Worm (Caenorhabditis elegans): Measurements from ENCODE around the gene F31F6.3.

The F31F6.3 gene

DNA sequence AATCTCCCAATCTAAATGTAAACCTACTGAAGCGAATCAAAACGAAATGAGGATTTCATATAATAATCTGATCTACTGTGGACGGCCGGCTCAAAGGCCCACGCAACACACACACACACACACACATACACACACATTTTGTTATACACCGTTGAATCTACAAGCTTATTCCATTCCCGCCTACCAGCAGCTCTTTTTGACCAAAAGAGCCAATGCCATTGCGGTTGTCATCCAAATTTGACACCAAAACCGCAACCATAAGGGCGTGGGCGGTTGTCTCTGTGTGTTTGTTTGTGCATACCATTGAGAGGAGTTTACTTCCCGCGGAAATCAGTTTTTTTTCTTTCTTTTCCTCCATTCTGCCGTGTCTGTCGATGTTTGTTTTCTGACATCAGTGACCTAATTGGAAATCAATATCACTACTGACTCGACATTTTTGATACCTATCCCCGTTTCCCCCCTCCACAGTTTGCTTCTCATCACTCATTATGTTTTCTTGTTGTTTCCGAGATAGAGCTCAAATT, 29.8 kb downstream of the F31F6.3 start:
- TF ChIP-seq nhr-237 (tag; optimal IDR thresholded peaks at IDR 0.05) (no peak), drap-1 (GFP tag; optimal IDR thresholded peaks at IDR 0.05) (no peak), lin-13 (tag; optimal IDR thresholded peaks at IDR 0.05) (no peak), bed-3 (GFP tag; optimal IDR thresholded peaks at IDR 0.05) (no peak), sptf-1 (tag; optimal IDR thresholded peaks at IDR 0.05) (no peak), mab-5 (tag; optimal IDR thresholded peaks at IDR 0.05) (no peak), ceh-83 (GFP tag; optimal IDR thresholded peaks at IDR 0.05) (no peak), mls-2 (tag; optimal IDR thresholded peaks at IDR 0.05) (no peak), snpc-4 (tag; optimal IDR thresholded peaks at IDR 0.05) (no peak), mep-1 (tag; optimal IDR thresholded peaks at IDR 0.05) (no peak), lsy-2 (tag; optimal IDR thresholded peaks at IDR 0.05) (no peak), unc-39 (tag; optimal IDR thresholded peaks at IDR 0.05) (no peak), flh-1 (GFP tag; optimal IDR thresholded peaks at IDR 0.05) (no peak), elt-1 (tag; optimal IDR thresholded peaks at IDR 0.05; ENCODE audit: borderline replicate concordance, insufficient read depth) (no peak)

DNA sequence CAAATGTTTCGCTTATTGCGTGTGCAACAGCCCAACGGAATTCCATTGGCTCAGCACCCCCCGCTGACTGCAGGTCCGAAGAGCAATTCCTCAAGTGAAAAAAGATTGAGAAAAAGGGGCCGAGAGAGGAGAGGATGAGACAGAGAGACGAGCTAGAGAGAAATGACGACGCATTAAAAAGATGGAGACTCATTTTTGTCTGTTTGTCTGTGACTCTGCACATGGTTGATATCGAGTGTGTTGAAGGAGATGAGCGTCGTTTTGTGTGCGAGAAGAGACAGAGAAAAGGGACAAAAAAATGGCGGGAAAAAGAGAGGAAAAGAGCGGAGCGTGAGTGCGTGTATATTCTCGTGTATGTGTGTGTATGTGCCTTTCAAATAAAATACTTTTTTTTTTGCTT, 31.6 kb downstream of the F31F6.3 start:
- peak; percentile 91 for TF ChIP-seq unc-62 (GFP tag; optimal IDR thresholded peaks at IDR 0.05)
- TF ChIP-seq blmp-1 (tag; optimal IDR thresholded peaks at IDR 0.05), result no peak
- TF ChIP-seq mep-1 (tag; optimal IDR thresholded peaks at IDR 0.05), result peak; percentile 91
- TF ChIP-seq sptf-1 (tag; optimal IDR thresholded peaks at IDR 0.05), result no peak
- peak; percentile 88 for TF ChIP-seq ceh-39 (tag; optimal IDR thresholded peaks at IDR 0.05)
- peak; percentile 16 for TF ChIP-seq drap-1 (GFP tag; optimal IDR thresholded peaks at IDR 0.05)
- peak; percentile 66 for TF ChIP-seq mab-5 (tag; optimal IDR thresholded peaks at IDR 0.05)
- peak; percentile 59 for TF ChIP-seq lsy-2 (tag; optimal IDR thresholded peaks at IDR 0.05)
- peak; percentile 90 for TF ChIP-seq ces-1 (GFP tag; optimal IDR thresholded peaks at IDR 0.05)
- no peak for TF ChIP-seq zip-8 (tag; optimal IDR thresholded peaks at IDR 0.05)
- TF ChIP-seq flh-1 (GFP tag; optimal IDR thresholded peaks at IDR 0.05), result no peak
- no peak for TF ChIP-seq nhr-76 (tag; optimal IDR thresholded peaks at IDR 0.05)
- TF ChIP-seq cnd-1 (tag; optimal IDR thresholded peaks at IDR 0.05), result peak; percentile 30
- peak; percentile 61 for TF ChIP-seq hlh-1 (tag; optimal IDR thresholded peaks at IDR 0.05)
- TF ChIP-seq ham-2 (GFP tag; optimal IDR thresholded peaks at IDR 0.05), result no peak
- peak; percentile 86 for TF ChIP-seq pha-4 (tag; optimal IDR thresholded peaks at IDR 0.05)
- TF ChIP-seq unc-120 (tag; optimal IDR thresholded peaks at IDR 0.05; ENCODE audit: poor library complexity, severe bottlenecking), result peak; percentile 78
- peak; percentile 86 for TF ChIP-seq nhr-237 (tag; optimal IDR thresholded peaks at IDR 0.05)

DNA sequence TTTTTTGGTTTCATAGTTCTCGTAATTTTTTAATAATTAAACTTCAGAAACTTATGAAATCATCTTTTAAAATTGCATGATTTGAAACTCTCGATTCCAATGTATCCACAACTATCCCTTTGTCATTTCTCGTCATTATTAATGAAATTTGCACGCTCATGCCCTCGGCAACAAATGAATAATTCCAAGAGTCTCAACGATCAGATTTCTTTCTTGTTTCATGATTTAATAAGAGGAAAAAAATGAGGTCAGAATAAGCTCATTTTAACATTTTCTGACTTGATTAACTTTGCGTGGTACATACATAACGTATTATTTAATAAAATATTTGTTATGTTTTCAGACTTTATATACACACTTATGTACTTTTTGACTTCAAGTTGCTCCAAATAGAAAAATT, 34.3 kb downstream of the F31F6.3 start:
- TF ChIP-seq unc-120 (tag; optimal IDR thresholded peaks at IDR 0.05; ENCODE audit: poor library complexity, severe bottlenecking), result no peak
- TF ChIP-seq ces-1 (GFP tag; optimal IDR thresholded peaks at IDR 0.05), result peak; percentile 79
- no peak for TF ChIP-seq blmp-1 (tag; optimal IDR thresholded peaks at IDR 0.05)

DNA sequence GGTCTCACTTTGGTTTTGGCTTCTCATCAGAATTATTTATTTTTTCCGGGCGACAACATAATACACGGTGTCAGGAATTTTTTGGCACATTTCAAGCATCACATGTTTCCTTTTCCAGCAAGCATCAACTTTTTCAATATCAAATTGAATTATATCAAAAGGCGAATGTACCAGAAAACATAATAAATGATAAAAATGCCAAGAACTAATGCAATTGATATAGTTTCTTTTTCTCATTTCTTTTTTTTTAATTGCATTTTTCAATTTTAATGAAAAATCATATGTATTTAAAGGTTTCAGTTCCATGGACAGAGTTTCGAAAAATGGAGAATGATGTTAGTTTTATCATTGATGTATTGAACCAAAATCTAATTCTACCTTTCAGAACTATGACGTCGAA, 41.1 kb downstream of the F31F6.3 start, which contains the start of gene dpf-2:
TSS of gene dpf-2 (plus strand) at position 301 of the 400 bp plus-strand sequence.
- TF ChIP-seq nhr-76 (tag; optimal IDR thresholded peaks at IDR 0.05) (no peak), sem-2 (GFP tag; optimal IDR thresholded peaks at IDR 0.05) (no peak), unc-120 (tag; optimal IDR thresholded peaks at IDR 0.05; ENCODE audit: poor library complexity, severe bottlenecking) (no peak), nhr-12 (tag; optimal IDR thresholded peaks at IDR 0.05) (no peak), nhr-28 (tag; optimal IDR thresholded peaks at IDR 0.05) (no peak), elt-3 (tag; optimal IDR thresholded peaks at IDR 0.05) (no peak), M03D4.4 (tag; optimal IDR thresholded peaks at IDR 0.05) (no peak), mab-5 (tag; optimal IDR thresholded peaks at IDR 0.05) (no peak), unc-39 (tag; optimal IDR thresholded peaks at IDR 0.05) (no peak), ceh-83 (GFP tag; optimal IDR thresholded peaks at IDR 0.05) (no peak), flh-1 (GFP tag; optimal IDR thresholded peaks at IDR 0.05) (no peak), ztf-11 (tag; optimal IDR thresholded peaks at IDR 0.05) (no peak), ces-1 (GFP tag; optimal IDR thresholded peaks at IDR 0.05) (no peak)

DNA sequence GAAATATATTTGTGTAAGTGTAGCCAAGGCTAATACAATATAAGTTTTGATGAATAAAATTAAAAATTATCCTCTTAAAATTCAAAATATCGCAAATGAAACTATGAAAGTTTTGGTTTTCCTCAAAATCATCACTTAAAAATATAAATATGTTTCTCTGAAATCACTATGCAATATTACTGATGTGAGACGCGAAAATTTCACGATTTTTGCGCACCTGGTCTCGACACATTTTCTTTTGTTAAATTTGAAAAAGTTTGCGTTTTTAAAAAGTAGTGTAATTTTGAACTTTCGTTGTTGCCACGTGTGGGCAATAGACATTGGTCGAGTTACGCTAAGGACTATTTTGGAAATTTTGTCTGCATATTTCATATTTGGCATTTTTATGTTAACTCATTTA, 43.9 kb downstream of the F31F6.3 start:
- TF ChIP-seq snpc-4 (tag; optimal IDR thresholded peaks at IDR 0.05) (no peak), mep-1 (tag; optimal IDR thresholded peaks at IDR 0.05) (no peak), elt-3 (tag; optimal IDR thresholded peaks at IDR 0.05) (no peak), nhr-28 (tag; optimal IDR thresholded peaks at IDR 0.05) (no peak), nhr-76 (tag; optimal IDR thresholded peaks at IDR 0.05) (no peak), mls-2 (tag; optimal IDR thresholded peaks at IDR 0.05) (no peak), sptf-1 (tag; optimal IDR thresholded peaks at IDR 0.05) (no peak), ceh-39 (tag; optimal IDR thresholded peaks at IDR 0.05) (no peak), sem-2 (GFP tag; optimal IDR thresholded peaks at IDR 0.05) (no peak), hlh-1 (tag; optimal IDR thresholded peaks at IDR 0.05) (no peak), bed-3 (GFP tag; optimal IDR thresholded peaks at IDR 0.05) (no peak), lin-32 (GFP tag; optimal IDR thresholded peaks at IDR 0.05) (no peak), unc-39 (tag; optimal IDR thresholded peaks at IDR 0.05) (no peak), unc-120 (tag; optimal IDR thresholded peaks at IDR 0.05; ENCODE audit: poor library complexity, severe bottlenecking) (no peak), ces-1 (GFP tag; optimal IDR thresholded peaks at IDR 0.05) (no peak), nhr-237 (tag; optimal IDR thresholded peaks at IDR 0.05) (no peak), cnd-1 (tag; optimal IDR thresholded peaks at IDR 0.05) (no peak), drap-1 (GFP tag; optimal IDR thresholded peaks at IDR 0.05) (no peak)

Data from whole organism, mixed stage, embryonic.